Worm (Caenorhabditis elegans) whole organism, L3 larva: ENCODE results near the gene grsp-4.

Experiments
- R02D3.7 ChIP-seq: fragments of 150-350 bp; optimal IDR thresholded peaks from 2 replicates; lab custom pipeline; 2014; ENCODE audit warnings: missing biosample characterization, missing genetic modification characterization
- ama-1 ChIP-seq: fragments of 150-350 bp; optimal IDR thresholded peaks from 2 replicates; lab custom pipeline; 2018
- ceh-16 ChIP-seq: sonication (generic microtip); optimal IDR thresholded peaks from 2 replicates; lab custom pipeline; 2017; ENCODE audit warnings: missing biosample characterization, missing genetic modification characterization
- ceh-9 ChIP-seq: sonication (generic microtip); optimal IDR thresholded peaks from 2 replicates; lab custom pipeline; 2018; ENCODE audit warnings: missing biosample characterization, missing genetic modification characterization
- daf-12 ChIP-seq: fragments of 150-350 bp; optimal IDR thresholded peaks from 2 replicates; lab custom pipeline; 2014; ENCODE audit warnings: missing biosample characterization, missing genetic modification reagents, missing genetic modification characterization
- egl-27 ChIP-seq: sonication (generic microtip); optimal IDR thresholded peaks from 4 replicates; lab custom pipeline; 2017; ENCODE audit warnings: missing biosample characterization, missing genetic modification reagents, missing genetic modification characterization
- egl-5 ChIP-seq: fragments of 150-350 bp; optimal IDR thresholded peaks from 2 replicates; lab custom pipeline; 2017; ENCODE audit warnings: missing biosample characterization, missing genetic modification reagents, missing genetic modification characterization, inconsistent platforms
- elt-1 ChIP-seq: fragments of 150-350 bp; optimal IDR thresholded peaks from 2 replicates; lab custom pipeline; 2014; ENCODE audit warnings: missing biosample characterization, missing genetic modification characterization
- elt-3 ChIP-seq, 3 experiments: fragments of 150-350 bp in 1 of 3; sonication (generic microtip) in 2 of 3; optimal IDR thresholded peaks; 2 replicates in 2 of 3; 4 replicates in 1 of 3; lab custom pipeline; 2014 to 2017; ENCODE audit warnings: missing biosample characterization in 3 of 3, missing genetic modification characterization in 3 of 3
- eor-1 ChIP-seq, 2 experiments: fragments of 150-350 bp; optimal IDR thresholded peaks; 2 replicates each; lab custom pipeline; 2014 to 2018; ENCODE audit warnings: missing biosample characterization in 2 of 2, missing genetic modification characterization in 2 of 2
- fkh-10 ChIP-seq: sonication (generic microtip); optimal IDR thresholded peaks from 2 replicates; lab custom pipeline; 2017; ENCODE audit warnings: missing biosample characterization, missing genetic modification reagents, missing genetic modification characterization
- fos-1 ChIP-seq: fragments of 150-350 bp; optimal IDR thresholded peaks from 2 replicates; lab custom pipeline; 2014; ENCODE audit warnings: missing biosample characterization, missing genetic modification characterization
- hmg-11 ChIP-seq: sonication (generic microtip); optimal IDR thresholded peaks from 2 replicates; lab custom pipeline; 2016; ENCODE audit warnings: missing genetic modification characterization, missing compliant biosample characterization
- jun-1 ChIP-seq: fragments of 150-350 bp; optimal IDR thresholded peaks from 2 replicates; lab custom pipeline; 2014; ENCODE audit warnings: missing biosample characterization, missing genetic modification reagents, missing genetic modification characterization
- lin-15B ChIP-seq: fragments of 150-350 bp; optimal IDR thresholded peaks from 2 replicates; lab custom pipeline; 2014; ENCODE audit warnings: missing biosample characterization, missing genetic modification characterization
- lin-39 ChIP-seq: fragments of 150-350 bp; optimal IDR thresholded peaks from 2 replicates; lab custom pipeline; 2018; ENCODE audit warnings: missing biosample characterization, missing genetic modification reagents, missing genetic modification characterization
- mdl-1 ChIP-seq: fragments of 150-350 bp; optimal IDR thresholded peaks from 2 replicates; lab custom pipeline; 2014; ENCODE audit warnings: missing biosample characterization, missing genetic modification characterization
- mml-1 ChIP-seq: fragments of 150-350 bp; sonication (generic microtip); optimal IDR thresholded peaks from 3 replicates; lab custom pipeline; 2014; ENCODE audit warnings: missing biosample characterization, missing genetic modification characterization
- nfya-1 ChIP-seq: sonication (generic microtip); optimal IDR thresholded peaks from 2 replicates; lab custom pipeline; 2017; ENCODE audit warnings: missing genetic modification characterization, mild to moderate bottlenecking, missing compliant biosample characterization, antibody characterized with exemption, moderate library complexity; ENCODE audit not compliant: insufficient read depth
- nhr-11 ChIP-seq: fragments of 150-350 bp; optimal IDR thresholded peaks from 2 replicates; lab custom pipeline; 2014; ENCODE audit warnings: missing biosample characterization, missing genetic modification characterization
- nhr-12 ChIP-seq: fragments of 150-350 bp; optimal IDR thresholded peaks from 2 replicates; lab custom pipeline; 2014; ENCODE audit warnings: missing biosample characterization, missing genetic modification characterization
- nhr-23 ChIP-seq: fragments of 150-350 bp; optimal IDR thresholded peaks from 2 replicates; lab custom pipeline; 2014; ENCODE audit warnings: missing biosample characterization, missing genetic modification reagents, missing genetic modification characterization
- nhr-237 ChIP-seq: fragments of 150-350 bp; optimal IDR thresholded peaks from 2 replicates; lab custom pipeline; 2014; ENCODE audit warnings: missing biosample characterization, missing genetic modification characterization
- nhr-25 ChIP-seq: sonication (generic microtip); optimal IDR thresholded peaks from 2 replicates; lab custom pipeline; 2017; ENCODE audit warnings: missing biosample characterization, missing genetic modification characterization
- nhr-28 ChIP-seq: fragments of 150-350 bp; optimal IDR thresholded peaks from 2 replicates; lab custom pipeline; 2014; ENCODE audit warnings: missing biosample characterization, missing genetic modification characterization
- nhr-67 ChIP-seq: fragments of 150-350 bp; optimal IDR thresholded peaks from 2 replicates; lab custom pipeline; 2014; ENCODE audit warnings: missing biosample characterization, missing genetic modification characterization
- nhr-76 ChIP-seq: fragments of 150-350 bp; sonication (generic microtip); optimal IDR thresholded peaks from 5 replicates; lab custom pipeline; 2014; ENCODE audit warnings: missing biosample characterization, missing genetic modification characterization
- nhr-77 ChIP-seq: fragments of 150-350 bp; optimal IDR thresholded peaks from 2 replicates; lab custom pipeline; 2014; ENCODE audit warnings: missing biosample characterization, missing genetic modification characterization
- pha-4 ChIP-seq: fragments of 150-350 bp; optimal IDR thresholded peaks from 2 replicates; lab custom pipeline; 2014; ENCODE audit warnings: missing biosample characterization, missing genetic modification reagents, missing genetic modification characterization
- pqm-1 ChIP-seq: fragments of 150-350 bp; optimal IDR thresholded peaks from 2 replicates; lab custom pipeline; 2017; ENCODE audit warnings: missing biosample characterization, missing genetic modification characterization, inconsistent platforms
- skn-1 ChIP-seq: fragments of 150-350 bp; optimal IDR thresholded peaks from 2 replicates; lab custom pipeline; 2014; ENCODE audit warnings: missing biosample characterization, missing genetic modification characterization
- snpc-4 ChIP-seq: fragments of 150-350 bp; optimal IDR thresholded peaks from 2 replicates; lab custom pipeline; 2014; ENCODE audit warnings: missing biosample characterization, missing genetic modification characterization
- unc-39 ChIP-seq: sonication (generic microtip); optimal IDR thresholded peaks from 4 replicates; lab custom pipeline; 2017; ENCODE audit warnings: missing biosample characterization, missing genetic modification characterization
- unc-62 ChIP-seq: fragments of 150-350 bp; sonication (generic microtip); optimal IDR thresholded peaks from 4 replicates; lab custom pipeline; 2014; ENCODE audit warnings: missing biosample characterization, missing genetic modification reagents, missing genetic modification characterization
- zag-1 ChIP-seq: fragments of 150-350 bp; optimal IDR thresholded peaks from 2 replicates; lab custom pipeline; 2014; ENCODE audit warnings: missing biosample characterization, missing genetic modification characterization

grsp-4 gene

DNA sequence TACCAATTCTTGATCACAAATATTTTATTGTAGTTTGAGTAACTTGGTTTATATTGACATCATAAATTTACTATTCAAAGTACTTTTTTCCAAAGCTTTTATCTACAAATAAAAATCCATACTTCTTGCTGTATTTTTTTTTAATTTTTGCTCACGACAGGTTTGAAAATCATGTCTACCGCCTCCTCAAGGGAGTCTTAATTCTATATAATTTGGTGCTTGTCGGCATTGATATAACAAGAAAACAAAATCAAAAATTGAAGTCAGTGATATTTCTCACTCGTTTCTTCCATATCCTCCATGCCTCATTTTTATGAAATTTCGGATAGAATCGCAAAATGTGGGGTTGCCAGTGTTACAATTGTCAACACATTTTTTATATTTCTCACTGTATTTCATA, 20.7 kb downstream of the grsp-4 start, which contains the start of gene str-47:
Gene str-47, plus strand, starts transcription at position 301 of the 400 bp plus-strand sequence.
- TF ChIP-seq lin-15B (tag; lab: Kevin White, UChicago) (no peak), eor-1 (tag; optimal IDR thresholded peaks at IDR 0.05; lab: Kevin White, UChicago) (no peak), egl-5 (no peak), nhr-11 (tag; lab: Kevin White, UChicago) (no peak)

DNA sequence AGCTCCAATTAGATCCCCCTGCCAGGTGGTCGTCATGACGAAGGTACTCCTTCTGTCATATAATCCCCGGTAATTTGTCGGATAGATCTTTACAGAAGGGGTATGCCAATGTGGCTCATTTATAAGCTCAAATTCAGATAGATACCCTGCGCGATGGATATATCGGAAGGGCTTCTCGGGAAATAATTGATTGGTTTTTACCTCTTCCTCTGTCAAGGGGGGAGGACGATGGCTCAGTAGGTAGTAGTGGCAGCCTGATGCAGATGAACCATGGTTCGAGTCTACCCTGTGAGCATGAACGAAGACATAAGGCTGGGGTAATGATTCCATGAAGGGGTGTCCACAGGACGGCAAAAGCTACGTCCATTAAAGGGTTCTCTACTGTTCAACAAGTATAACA, 22.4 kb downstream of the grsp-4 start:
- TF ChIP-seq fkh-10 (GFP tag; lab: Kevin White, UChicago) (no peak), hmg-11 (tag; lab: Kevin White, UChicago) (no peak), nhr-76 (tag; lab: Kevin White, UChicago) (no peak), mml-1 (no peak), elt-1 (tag; lab: Kevin White, UChicago) (no peak), daf-12 (tag; lab: Kevin White, UChicago) (no peak)

DNA sequence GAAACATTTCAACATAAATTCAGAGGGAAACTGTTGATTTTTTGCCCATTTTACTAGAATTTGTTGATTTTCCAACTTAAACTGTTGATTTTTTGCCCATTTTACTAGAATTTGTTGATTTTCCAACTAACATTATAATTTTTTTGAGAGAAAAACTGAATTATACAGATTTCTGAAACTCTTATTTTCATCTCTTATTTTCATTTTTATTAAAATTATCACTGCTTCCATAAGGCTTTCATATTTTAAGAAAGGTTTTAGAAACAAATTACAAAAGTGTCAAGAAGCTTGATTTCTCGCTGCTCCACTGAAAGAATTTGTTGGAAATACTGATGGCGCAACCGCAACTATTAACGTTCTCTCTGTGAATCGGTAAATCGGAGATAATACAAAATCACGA, 25.2 kb downstream of the grsp-4 start:
- TF ChIP-seq hmg-11 (tag; lab: Kevin White, UChicago): no peak
- no peak for TF ChIP-seq fkh-10 (GFP tag; lab: Kevin White, UChicago)
- TF ChIP-seq skn-1 (tag; lab: Kevin White, UChicago): no peak
- TF ChIP-seq mdl-1 (tag; lab: Kevin White, UChicago): no peak
- no peak for TF ChIP-seq jun-1 (tag; lab: Kevin White, UChicago)
- TF ChIP-seq unc-62: no peak
- TF ChIP-seq nhr-237 (tag; lab: Kevin White, UChicago): no peak
- TF ChIP-seq mml-1: no peak
- TF ChIP-seq ceh-16 (tag; lab: Kevin White, UChicago): no peak
- TF ChIP-seq ceh-9 (tag; lab: Kevin White, UChicago): no peak
- no peak for TF ChIP-seq nhr-12 (tag; lab: Kevin White, UChicago)
- TF ChIP-seq zag-1 (tag; lab: Kevin White, UChicago): no peak
- TF ChIP-seq, all 47 proteins: peak for 0

DNA sequence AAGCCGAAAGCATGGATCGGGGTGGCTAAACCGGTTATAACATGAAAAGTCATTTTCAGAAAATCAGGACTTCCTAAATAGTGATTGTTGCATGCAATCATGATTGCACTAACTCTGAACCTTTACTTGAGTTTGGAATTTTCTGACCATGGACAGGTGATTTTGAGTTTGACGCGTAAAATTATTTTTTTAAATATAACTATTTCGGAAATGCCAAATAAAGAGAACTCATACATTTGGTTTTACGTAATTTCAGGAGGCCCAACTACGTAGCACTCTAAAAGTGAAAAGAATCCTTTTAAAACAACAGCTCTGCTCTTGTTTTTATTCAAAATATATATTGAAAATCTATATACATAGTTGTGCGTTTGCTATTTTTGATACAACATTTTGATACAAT, 27.0 kb downstream of the grsp-4 start, which contains the start of gene srh-234:
Gene srh-234, minus strand, starts transcription at position 101 of the 400 bp plus-strand sequence.
- no peak for TF ChIP-seq lin-15B (tag; lab: Kevin White, UChicago)
- no peak for TF ChIP-seq egl-27 (tag; lab: Kevin White, UChicago)
- TF ChIP-seq R02D3.7 (tag; lab: Kevin White, UChicago): no peak
- TF ChIP-seq nhr-237 (tag; lab: Kevin White, UChicago): no peak
- TF ChIP-seq pha-4 (tag; lab: Kevin White, UChicago): no peak
- no peak for TF ChIP-seq ama-1 (lab: Kevin White, UChicago)
- no peak for TF ChIP-seq nhr-11 (tag; lab: Kevin White, UChicago)
- no peak for TF ChIP-seq hmg-11 (tag; lab: Kevin White, UChicago)
- TF ChIP-seq nhr-76 (tag; lab: Kevin White, UChicago): no peak
- TF ChIP-seq nhr-67: no peak
- no peak for TF ChIP-seq nhr-23 (tag; lab: Kevin White, UChicago)
- no peak for TF ChIP-seq mml-1
- TF ChIP-seq eor-1 (tag; optimal IDR thresholded peaks at IDR 0.05; lab: Kevin White, UChicago): no peak
- TF ChIP-seq unc-62: no peak
- no peak for TF ChIP-seq nhr-28 (tag; lab: Kevin White, UChicago)

DNA sequence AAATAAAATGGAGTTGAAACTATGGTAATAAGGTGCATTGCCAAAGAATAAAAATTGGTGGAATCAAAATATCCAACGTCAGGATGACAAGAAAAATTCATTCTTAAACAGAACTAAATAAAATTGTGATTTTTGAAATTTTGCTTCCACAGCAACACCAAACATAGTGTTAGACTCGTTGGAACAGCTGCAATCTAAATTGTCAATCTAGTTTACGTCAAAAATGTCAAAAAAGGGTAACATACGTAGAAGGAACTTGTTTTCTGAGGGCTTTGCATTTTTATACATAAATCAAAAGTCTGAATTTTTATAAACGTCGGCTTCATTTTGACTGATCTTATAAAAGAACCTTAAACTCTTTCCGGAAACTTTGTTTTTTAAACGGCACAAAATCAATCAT, 28.8 kb downstream of the grsp-4 start, which contains the start of gene srh-200:
Gene srh-200, minus strand, starts transcription at position 101 of the 400 bp plus-strand sequence.
- TF ChIP-seq nhr-25 (tag; lab: Kevin White, UChicago): no peak
- TF ChIP-seq nfya-1 (tag; lab: Kevin White, UChicago): no peak
- TF ChIP-seq jun-1 (tag; lab: Kevin White, UChicago): no peak
- no peak for TF ChIP-seq daf-12 (tag; lab: Kevin White, UChicago)
- TF ChIP-seq lin-15B (tag; lab: Kevin White, UChicago): no peak
- no peak for TF ChIP-seq elt-1 (tag; lab: Kevin White, UChicago)
- TF ChIP-seq lin-39 (tag; lab: Kevin White, UChicago): no peak
- TF ChIP-seq mml-1: no peak

DNA sequence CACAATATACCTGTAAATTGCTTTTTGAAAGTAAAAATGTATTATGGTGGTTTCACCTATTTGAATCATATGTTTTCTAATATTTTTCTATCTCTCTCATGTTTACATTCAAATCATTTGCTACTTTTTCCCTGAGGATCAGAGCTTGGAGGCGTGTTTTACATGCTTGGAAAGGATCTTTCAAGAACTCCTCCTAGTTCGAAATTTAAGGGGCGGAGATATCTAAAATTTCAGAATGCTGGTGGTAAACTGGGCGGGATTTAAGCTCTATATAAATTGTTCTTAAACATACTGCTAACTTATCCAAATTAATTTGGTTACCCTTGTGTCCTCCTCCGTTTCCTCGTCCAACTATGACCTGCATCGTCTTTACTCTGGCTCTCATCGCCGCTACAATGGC, 43.2 kb downstream of the grsp-4 start, which contains the start of gene C12D5.5:
Gene C12D5.5, plus strand, starts transcription at position 301 of the 400 bp plus-strand sequence.
- no peak for TF ChIP-seq elt-1 (tag; lab: Kevin White, UChicago)
- TF ChIP-seq nhr-23 (tag; lab: Kevin White, UChicago): no peak
- no peak for TF ChIP-seq ceh-16 (tag; lab: Kevin White, UChicago)
- TF ChIP-seq nhr-25 (tag; lab: Kevin White, UChicago): no peak
- TF ChIP-seq snpc-4 (tag; lab: Kevin White, UChicago): no peak
- no peak for TF ChIP-seq pqm-1 (tag; lab: Kevin White, UChicago)
- no peak for TF ChIP-seq elt-3 (tag; optimal IDR thresholded peaks at IDR 0.05; lab: Kevin White, UChicago)
- TF ChIP-seq egl-27 (tag; lab: Kevin White, UChicago): no peak
- TF ChIP-seq unc-39 (tag; lab: Kevin White, UChicago): no peak
- no peak for TF ChIP-seq mdl-1 (tag; lab: Kevin White, UChicago)
- no peak for TF ChIP-seq ama-1 (lab: Kevin White, UChicago)
- TF ChIP-seq fos-1 (tag; lab: Kevin White, UChicago): no peak
- TF ChIP-seq nhr-77 (tag; lab: Kevin White, UChicago): no peak
- TF ChIP-seq, all 47 proteins: peak for 0
